Fruit fly (Drosophila melanogaster) whole organism: ENCODE data around the gene Prosbeta2.

Experiments
- CG8478 ChIP-seq: fragments of >200 bp; optimal IDR thresholded peaks from 2 replicates; lab custom pipeline; 2018; ENCODE audit warnings: inconsistent platforms
- Dll ChIP-seq: fragments of >200 bp; optimal IDR thresholded peaks from 2 replicates; lab custom pipeline; 2017
- EcR ChIP-seq, 2 experiments: fragments of >200 bp; optimal IDR thresholded peaks; 2 replicates each; lab custom pipeline; 2017; ENCODE audit warnings: missing biosample characterization in 2 of 2, missing genetic modification characterization in 2 of 2, missing genetic modification reagents in 2 of 2
- pan ChIP-seq: fragments of >200 bp; optimal IDR thresholded peaks from 2 replicates; lab custom pipeline; 2017
- psq ChIP-seq: fragments of >200 bp; optimal IDR thresholded peaks from 2 replicates; lab custom pipeline; 2017
- usp ChIP-seq: fragments of >200 bp; optimal IDR thresholded peaks from 2 replicates; lab custom pipeline; 2017; ENCODE audit warnings: missing biosample characterization, missing genetic modification characterization, mixed read lengths

DNA sequence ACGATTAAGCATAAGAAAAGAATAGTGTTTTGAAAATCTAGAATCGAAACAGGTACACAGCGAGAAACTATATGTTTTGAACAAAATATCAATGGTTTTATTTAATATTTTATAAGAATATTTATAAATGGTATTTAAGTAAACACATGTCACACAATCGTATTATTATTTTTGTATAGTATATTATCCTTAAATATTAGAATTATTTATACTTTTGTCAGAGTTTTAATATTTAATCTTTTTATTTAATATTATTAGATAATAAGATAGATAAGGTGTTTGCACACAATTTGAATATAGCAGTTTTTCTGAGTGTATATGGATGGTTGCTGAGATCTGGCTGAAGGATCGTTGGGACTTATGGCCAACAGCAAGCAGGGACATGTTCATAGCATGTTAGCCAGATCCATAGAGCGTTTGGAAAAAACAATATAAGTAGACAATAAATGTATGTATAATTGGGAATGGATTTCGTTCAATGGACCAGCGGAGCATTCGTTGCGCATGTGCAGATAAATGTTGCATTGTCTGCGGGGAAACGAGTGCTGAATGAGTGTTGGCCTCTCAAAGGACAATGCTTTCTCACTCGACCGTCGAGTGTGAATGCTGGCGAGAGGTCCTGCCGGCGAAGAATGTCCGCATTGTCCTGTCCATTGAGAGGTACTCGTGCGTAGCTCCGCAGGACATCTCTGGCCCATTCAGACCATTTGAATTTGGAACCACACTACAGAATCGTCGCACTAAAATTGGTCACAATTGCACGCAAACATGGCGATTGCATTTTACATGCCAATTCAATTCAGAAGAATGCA is 46.7 kb upstream of the Prosbeta2 start:
- no peak for TF ChIP-seq pan
- no peak for TF ChIP-seq psq (lab: Kevin White, UChicago)
- no peak for TF ChIP-seq EcR (GFP tag; optimal IDR thresholded peaks at IDR 0.05; lab: Kevin White, UChicago)
- TF ChIP-seq usp (GFP tag; lab: Kevin White, UChicago) = no peak
- no peak for TF ChIP-seq CG8478
- no peak for TF ChIP-seq Dll (lab: Kevin White, UChicago)
